Worm (Caenorhabditis elegans): Measurements from ENCODE around the gene dhp-2.
A peak's percentile ranks its signal among the peaks of the same experiment; 100 is the strongest.
"Not testable (repeated sequence)": the region's sequence is repeated elsewhere in the genome, so short reads cannot be mapped to it uniquely, and the experiment has no call there.

Gene dhp-2

ce11 chrIV:10026129-10026528, 48.2 kb downstream of the dhp-2 start:
- TF ChIP-seq snpc-4 (GFP tag; optimal IDR thresholded peaks at IDR 0.05) (no peak), snpc-4 (tag; optimal IDR thresholded peaks at IDR 0.05) (peak in 2 of 4 experiments; percentile 62 to 85), rcor-1 (GFP tag; IDR thresholded peaks at IDR 0.05) (no peak), efl-1 (GFP tag; optimal IDR thresholded peaks at IDR 0.05) (no peak), pbrm-1 (GFP tag; IDR thresholded peaks at IDR 0.05) (peak; percentile 54), hmg-1.2 (GFP tag; IDR thresholded peaks at IDR 0.05) (peak; percentile 51), snpc-1.1 (tag; optimal IDR thresholded peaks at IDR 0.05; ENCODE audit: insufficient read depth) (peak; percentile 71)

- TF ChIP-seq rcor-1 (GFP tag; IDR thresholded peaks at IDR 0.05) (no peak), lin-35 (GFP tag; optimal IDR thresholded peaks at IDR 0.05) (no peak), nhr-27 (tag; optimal IDR thresholded peaks at IDR 0.05) (no peak), lin-40 (tag; optimal IDR thresholded peaks at IDR 0.05) (no peak), Y95B8A.8 (GFP tag; IDR thresholded peaks at IDR 0.05) (no peak), snpc-1.1 (tag; optimal IDR thresholded peaks at IDR 0.05; ENCODE audit: insufficient read depth) (no peak), B0019.2 (GFP tag; conservative IDR thresholded peaks at IDR 0.05) (no peak), attf-5 (GFP tag; optimal IDR thresholded peaks at IDR 0.05) (no peak), dox-1 (GFP tag; IDR thresholded peaks at IDR 0.05) (no peak), F55B11.4 (tag; optimal IDR thresholded peaks at IDR 0.05; ENCODE audit: borderline replicate concordance, insufficient read depth) (no peak), xnd-1 (tag; optimal IDR thresholded peaks at IDR 0.05) (no peak), hlh-12 (tag; optimal IDR thresholded peaks at IDR 0.05) (no peak), hrde-1 (tag; optimal IDR thresholded peaks at IDR 0.05; ENCODE audit: borderline replicate concordance) (no peak)
Observed at ce11 chrIV:10027566-10027965, 49.6 kb downstream of the dhp-2 start, which contains the start of gene gipc-2. Gene gipc-2 (minus strand): TSS chrIV:10027666.

ce11 chrIV:10028779-10029178, 50.9 kb downstream of the dhp-2 start, which contains the start of the genes F44D12.16 and msd-2:
Gene F44D12.16 (plus strand): TSS chrIV:10029079.
Gene msd-2 (plus strand): TSS chrIV:10029083.
- TF ChIP-seq ceh-58 (GFP tag; IDR thresholded peaks at IDR 0.05); hrde-1 (tag; optimal IDR thresholded peaks at IDR 0.05; ENCODE audit: borderline replicate concordance); zim-3 (tag; optimal IDR thresholded peaks at IDR 0.05): not testable (repeated sequence)
